Fruit fly (Drosophila melanogaster) Kc167 (cell line): ENCODE results near the gene Gr28b.

Source experiments
- Sin3A ChIP-seq: fragments of >200 bp; optimal IDR thresholded peaks from 2 replicates; lab custom pipeline; 2018; ENCODE audit warnings: missing external identifiers
- h ChIP-seq: fragments of >200 bp; optimal IDR thresholded peaks from 3 replicates; lab custom pipeline; 2018; ENCODE audit warnings: missing external identifiers
- insv ChIP-seq: fragments of >200 bp; optimal IDR thresholded peaks from 3 replicates; lab custom pipeline; 2018; ENCODE audit warnings: missing external identifiers
- psq ChIP-seq: fragments of >200 bp; optimal IDR thresholded peaks from 2 replicates; lab custom pipeline; 2017; ENCODE audit warnings: missing external identifiers

DNA sequence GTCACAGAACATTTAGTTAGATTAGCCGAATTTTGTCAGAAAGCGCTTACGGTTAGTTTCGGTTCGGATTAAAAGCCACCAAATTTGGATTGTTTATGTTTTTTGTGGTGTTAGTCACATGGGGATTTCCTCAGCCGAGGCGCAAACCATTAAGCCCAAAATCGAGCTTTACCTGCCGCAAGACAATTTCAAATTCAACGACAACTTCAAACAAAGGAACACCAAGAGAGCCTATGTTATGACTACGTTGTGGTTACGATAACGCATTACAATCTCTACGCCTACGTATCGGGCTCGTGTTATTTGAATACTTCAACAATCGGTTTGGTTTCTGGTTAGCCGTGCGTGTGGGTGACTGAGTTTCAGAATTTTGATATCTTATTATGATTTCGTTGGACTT lies 11.2 kb upstream of the Gr28b start:
- TF ChIP-seq h (lab: Kevin White, UChicago) (no peak), insv (lab: Kevin White, UChicago) (no peak), Sin3A (lab: Kevin White, UChicago) (no peak), psq (no peak)
